Worm (Caenorhabditis elegans) whole organism, L2 larva: ENCODE results near the gene trk-1.

Experiments
- C34F6.9 ChIP-seq: fragments of 150-350 bp; optimal IDR thresholded peaks from 2 replicates; lab custom pipeline; 2014; ENCODE audit warnings: missing biosample characterization, missing genetic modification characterization
- F13H6.1 ChIP-seq: sonication (generic microtip); optimal IDR thresholded peaks from 2 replicates; lab custom pipeline; 2016; ENCODE audit warnings: missing genetic modification characterization, missing compliant biosample characterization
- R02D3.7 ChIP-seq: fragments of 150-350 bp; optimal IDR thresholded peaks from 2 replicates; lab custom pipeline; 2014; ENCODE audit warnings: missing biosample characterization, missing genetic modification characterization
- Y55F3AM.14 ChIP-seq: fragments of 200-800 bp; sonication (Bioruptor generic); optimal IDR thresholded peaks from 2 replicates; lab custom pipeline; 2018; ENCODE audit warnings: mild to moderate bottlenecking, missing genetic modification characterization, missing compliant biosample characterization
- ZK546.5 ChIP-seq: sonication (generic microtip); optimal IDR thresholded peaks from 2 replicates; lab custom pipeline; 2017; ENCODE audit warnings: missing biosample characterization, missing genetic modification characterization
- alr-1 ChIP-seq: fragments of 150-350 bp; optimal IDR thresholded peaks from 2 replicates; lab custom pipeline; 2014; ENCODE audit warnings: missing biosample characterization, missing genetic modification characterization
- aly-2 ChIP-seq: fragments of 150-350 bp; optimal IDR thresholded peaks from 2 replicates; lab custom pipeline; 2014; ENCODE audit warnings: missing biosample characterization, missing genetic modification characterization
- ama-1 ChIP-seq: fragments of 150-350 bp; optimal IDR thresholded peaks from 2 replicates; lab custom pipeline; 2018; ENCODE audit warnings: inconsistent platforms
- blmp-1 ChIP-seq: sonication (generic microtip); optimal IDR thresholded peaks from 2 replicates; lab custom pipeline; 2017; ENCODE audit warnings: missing genetic modification characterization, mild to moderate bottlenecking, missing compliant biosample characterization, antibody characterized with exemption, moderate library complexity; ENCODE audit not compliant: insufficient read depth
- ceh-16 ChIP-seq: fragments of 150-350 bp; optimal IDR thresholded peaks from 2 replicates; lab custom pipeline; 2014; ENCODE audit warnings: missing biosample characterization, missing genetic modification characterization
- ceh-82 ChIP-seq: fragments of 150-350 bp; optimal IDR thresholded peaks from 2 replicates; lab custom pipeline; 2014; ENCODE audit warnings: missing biosample characterization, missing genetic modification characterization
- crh-2 ChIP-seq: sonication (generic microtip); optimal IDR thresholded peaks from 2 replicates; lab custom pipeline; 2017; ENCODE audit warnings: missing biosample characterization, missing genetic modification characterization
- dmd-4 ChIP-seq: sonication (generic microtip); optimal IDR thresholded peaks from 2 replicates; lab custom pipeline; 2017; ENCODE audit warnings: missing biosample characterization, missing genetic modification characterization
- egl-27 ChIP-seq: sonication (generic microtip); optimal IDR thresholded peaks from 3 replicates; lab custom pipeline; 2017; ENCODE audit warnings: missing biosample characterization, missing genetic modification reagents, missing genetic modification characterization
- elt-1 ChIP-seq: fragments of 150-350 bp; optimal IDR thresholded peaks from 2 replicates; lab custom pipeline; 2014; ENCODE audit warnings: missing biosample characterization, missing genetic modification characterization
- elt-3 ChIP-seq: sonication (generic microtip); optimal IDR thresholded peaks from 2 replicates; lab custom pipeline; 2017; ENCODE audit warnings: missing biosample characterization, missing genetic modification characterization
- fos-1 ChIP-seq: fragments of 150-350 bp; optimal IDR thresholded peaks from 2 replicates; lab custom pipeline; 2014; ENCODE audit warnings: missing biosample characterization, missing genetic modification characterization
- gmeb-1 ChIP-seq: fragments of 150-350 bp; optimal IDR thresholded peaks from 2 replicates; lab custom pipeline; 2014; ENCODE audit warnings: missing biosample characterization, missing genetic modification characterization
- lin-11 ChIP-seq: fragments of 150-350 bp; sonication (generic microtip); optimal IDR thresholded peaks from 2 replicates; lab custom pipeline; 2014; ENCODE audit warnings: missing biosample characterization, missing genetic modification characterization, inconsistent platforms, mixed read lengths
- lin-13 ChIP-seq: fragments of 150-350 bp; optimal IDR thresholded peaks from 2 replicates; lab custom pipeline; 2014; ENCODE audit warnings: missing biosample characterization, missing genetic modification reagents, missing genetic modification characterization
- lin-39 ChIP-seq: fragments of 150-350 bp; optimal IDR thresholded peaks from 2 replicates; lab custom pipeline; 2014; ENCODE audit warnings: missing biosample characterization, missing genetic modification reagents, missing genetic modification characterization
- lsy-2 ChIP-seq, 2 experiments: fragments of 150-350 bp in 1 of 2; sonication (generic microtip) in 1 of 2; optimal IDR thresholded peaks; 2 replicates each; lab custom pipeline; 2014 to 2017; ENCODE audit warnings: missing biosample characterization in 2 of 2, missing genetic modification characterization in 2 of 2
- mab-5 ChIP-seq: fragments of 150-350 bp; optimal IDR thresholded peaks from 2 replicates; lab custom pipeline; 2014; ENCODE audit warnings: missing biosample characterization, missing genetic modification characterization
- mbf-1 ChIP-seq: sonication (generic microtip); optimal IDR thresholded peaks from 2 replicates; lab custom pipeline; 2017; ENCODE audit warnings: missing biosample characterization, missing genetic modification characterization
- mdl-1 ChIP-seq, 2 experiments: fragments of 150-350 bp in 1 of 2; sonication (generic microtip) in 1 of 2; optimal IDR thresholded peaks; 2 replicates each; lab custom pipeline; 2017; ENCODE audit warnings: missing biosample characterization in 2 of 2, missing genetic modification characterization in 2 of 2
- nhr-10 ChIP-seq: sonication (generic microtip); optimal IDR thresholded peaks from 2 replicates; lab custom pipeline; 2017; ENCODE audit warnings: missing biosample characterization, missing genetic modification characterization
- nhr-11 ChIP-seq: fragments of 150-350 bp; optimal IDR thresholded peaks from 2 replicates; lab custom pipeline; 2014; ENCODE audit warnings: missing biosample characterization, missing genetic modification characterization
- nhr-12 ChIP-seq: fragments of 150-350 bp; optimal IDR thresholded peaks from 2 replicates; lab custom pipeline; 2014; ENCODE audit warnings: missing biosample characterization, missing genetic modification characterization
- nhr-129 ChIP-seq: fragments of 150-350 bp; optimal IDR thresholded peaks from 2 replicates; lab custom pipeline; 2014; ENCODE audit warnings: missing biosample characterization, missing genetic modification characterization
- nhr-21 ChIP-seq: fragments of 150-350 bp; optimal IDR thresholded peaks from 2 replicates; lab custom pipeline; 2014; ENCODE audit warnings: missing biosample characterization, missing genetic modification characterization
- nhr-23 ChIP-seq: fragments of 150-350 bp; optimal IDR thresholded peaks from 2 replicates; lab custom pipeline; 2014; ENCODE audit warnings: missing biosample characterization, missing genetic modification reagents, missing genetic modification characterization
- nhr-237 ChIP-seq: fragments of 150-350 bp; optimal IDR thresholded peaks from 2 replicates; lab custom pipeline; 2014; ENCODE audit warnings: missing biosample characterization, missing genetic modification characterization
- nhr-25 ChIP-seq: fragments of 150-350 bp; sonication (generic microtip); optimal IDR thresholded peaks from 3 replicates; lab custom pipeline; 2014; ENCODE audit warnings: missing biosample characterization, missing genetic modification characterization
- nhr-6 ChIP-seq: fragments of 150-350 bp; optimal IDR thresholded peaks from 2 replicates; lab custom pipeline; 2014; ENCODE audit warnings: missing biosample characterization, missing genetic modification characterization
- nhr-77 ChIP-seq: fragments of 150-350 bp; optimal IDR thresholded peaks from 2 replicates; lab custom pipeline; 2014; ENCODE audit warnings: missing biosample characterization, missing genetic modification characterization
- peb-1 ChIP-seq: fragments of 150-350 bp; optimal IDR thresholded peaks from 2 replicates; lab custom pipeline; 2014; ENCODE audit warnings: missing biosample characterization, missing genetic modification characterization
- sem-4 ChIP-seq: fragments of 150-350 bp; optimal IDR thresholded peaks from 2 replicates; lab custom pipeline; 2014; ENCODE audit warnings: missing biosample characterization, missing genetic modification reagents, missing genetic modification characterization
- skn-1 ChIP-seq: sonication (generic microtip); optimal IDR thresholded peaks from 2 replicates; lab custom pipeline; 2017; ENCODE audit warnings: missing biosample characterization, missing genetic modification characterization
- sma-3 ChIP-seq: sonication (generic microtip); optimal IDR thresholded peaks from 2 replicates; lab custom pipeline; 2016; ENCODE audit warnings: missing genetic modification reagents, missing genetic modification characterization, missing compliant biosample characterization
- sma-9 ChIP-seq, 2 experiments: fragments of 150-350 bp in 1 of 2; sonication (generic microtip) in 1 of 2; optimal IDR thresholded peaks; 2 replicates each; lab custom pipeline; 2014 to 2016; ENCODE audit warnings: missing genetic modification characterization in 2 of 2, mild to moderate bottlenecking in 1 of 2, missing biosample characterization in 1 of 2, missing compliant biosample characterization in 1 of 2, missing genetic modification reagents in 1 of 2, moderate library complexity in 1 of 2
- snpc-4 ChIP-seq: fragments of 150-350 bp; optimal IDR thresholded peaks from 2 replicates; lab custom pipeline; 2014; ENCODE audit warnings: missing biosample characterization, missing genetic modification characterization
- unc-39 ChIP-seq: fragments of 150-350 bp; optimal IDR thresholded peaks from 2 replicates; lab custom pipeline; 2014; ENCODE audit warnings: missing biosample characterization, missing genetic modification characterization
- unc-55 ChIP-seq: fragments of 150-350 bp; sonication (generic microtip); optimal IDR thresholded peaks from 3 replicates; lab custom pipeline; 2014; ENCODE audit warnings: missing biosample characterization, missing genetic modification reagents, missing genetic modification characterization
- unc-62 ChIP-seq: fragments of 150-350 bp; optimal IDR thresholded peaks from 2 replicates; lab custom pipeline; 2014; ENCODE audit warnings: missing biosample characterization, missing genetic modification reagents, missing genetic modification characterization
- zag-1 ChIP-seq: fragments of 150-350 bp; optimal IDR thresholded peaks from 2 replicates; lab custom pipeline; 2014; ENCODE audit warnings: missing biosample characterization, missing genetic modification characterization
- ztf-1 ChIP-seq: fragments of 200-800 bp; sonication (Bioruptor generic); conservative IDR thresholded peaks from 2 replicates; pipeline ENCODE4 v1.3.6; 2022; ENCODE audit warnings: missing genetic modification characterization, missing compliant biosample characterization
- ztf-11 ChIP-seq: sonication (generic microtip); optimal IDR thresholded peaks from 2 replicates; lab custom pipeline; 2017; ENCODE audit warnings: missing biosample characterization, missing genetic modification characterization
- ztf-4 ChIP-seq: fragments of 150-350 bp; optimal IDR thresholded peaks from 2 replicates; lab custom pipeline; 2014; ENCODE audit warnings: missing biosample characterization, missing genetic modification characterization

Gene trk-1

DNA sequence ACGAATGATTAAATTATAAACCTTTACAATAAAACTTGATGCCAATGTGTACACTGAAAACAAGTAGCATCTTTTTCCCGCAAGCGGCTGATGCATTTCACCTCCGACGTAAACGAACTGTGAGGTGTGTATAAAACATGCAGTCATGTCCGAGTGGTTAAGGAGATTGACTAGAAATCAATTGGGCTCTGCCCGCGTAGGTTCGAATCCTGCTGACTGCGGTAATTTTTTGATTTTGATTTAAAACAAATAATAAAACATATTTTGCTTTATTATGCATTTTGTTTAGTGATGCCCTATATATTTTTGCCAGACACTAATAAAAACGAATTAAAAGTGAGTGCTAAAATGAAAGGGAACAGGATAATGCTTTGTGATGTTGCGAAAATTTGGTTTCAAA, 20.7 kb upstream of the trk-1 start:
- TF ChIP-seq skn-1 (no peak), sem-4 (tag; lab: Kevin White, UChicago) (no peak), unc-62 (GFP tag; lab: Kevin White, UChicago) (no peak), snpc-4 (no peak), C34F6.9 (tag; lab: Kevin White, UChicago) (no peak), nhr-237 (no peak), alr-1 (tag; lab: Kevin White, UChicago) (no peak), ztf-4 (tag; lab: Kevin White, UChicago) (no peak), lin-11 (no peak), ZK546.5 (tag; lab: Kevin White, UChicago) (no peak), dmd-4 (tag; lab: Kevin White, UChicago) (no peak), mbf-1 (tag; lab: Kevin White, UChicago) (no peak), nhr-21 (peak; percentile 25), nhr-129 (peak; percentile 63), elt-3 (tag; lab: Kevin White, UChicago) (no peak), Y55F3AM.14 (GFP tag; lab: Kevin White, UChicago) (no peak), nhr-23 (tag; lab: Kevin White, UChicago) (no peak), mdl-1 (tag; optimal IDR thresholded peaks at IDR 0.05; lab: Kevin White, UChicago) (no peak), lsy-2 (tag; optimal IDR thresholded peaks at IDR 0.05; lab: Kevin White, UChicago) (peak; percentile 19 to 36), zag-1 (tag; lab: Kevin White, UChicago) (no peak), sma-9 (GFP tag; optimal IDR thresholded peaks at IDR 0.05; lab: Kevin White, UChicago) (peak; percentile 50), sma-9 (tag; optimal IDR thresholded peaks at IDR 0.05; lab: Kevin White, UChicago) (no peak), gmeb-1 (peak; percentile 50), elt-1 (tag; lab: Kevin White, UChicago) (no peak), nhr-25 (tag; lab: Kevin White, UChicago) (no peak), ama-1 (lab: Kevin White, UChicago) (no peak), lin-39 (tag; lab: Kevin White, UChicago) (no peak), mab-5 (tag; lab: Kevin White, UChicago) (no peak), nhr-10 (no peak), egl-27 (tag; lab: Kevin White, UChicago) (no peak), nhr-12 (no peak), nhr-11 (no peak), blmp-1 (tag; lab: Kevin White, UChicago) (no peak), ztf-1 (GFP tag; lab: Robert Waterston, UW) (no peak), ceh-82 (tag; lab: Kevin White, UChicago) (no peak), aly-2 (tag; lab: Kevin White, UChicago) (no peak), nhr-6 (no peak), R02D3.7 (tag; lab: Kevin White, UChicago) (no peak), sma-3 (GFP tag; lab: Kevin White, UChicago) (peak; percentile 44), ztf-11 (tag; lab: Kevin White, UChicago) (no peak), fos-1 (tag; lab: Kevin White, UChicago) (peak; percentile 61), nhr-77 (tag; lab: Kevin White, UChicago) (no peak), F13H6.1 (tag; lab: Kevin White, UChicago) (peak; percentile 25), crh-2 (tag; lab: Kevin White, UChicago) (no peak), peb-1 (tag; lab: Kevin White, UChicago) (no peak), ceh-16 (tag; lab: Kevin White, UChicago) (no peak), lin-13 (GFP tag; lab: Kevin White, UChicago) (peak; percentile 32), unc-55 (GFP tag; lab: Kevin White, UChicago) (peak; percentile 21), unc-39 (tag; lab: Kevin White, UChicago) (no peak)
- TF ChIP-seq, all 48 proteins: peak for 10
